Worm (Caenorhabditis elegans) whole organism, L4/young adult: Measurements from ENCODE around the gene F26D2.15.

Experiments
- W03F9.2 ChIP-seq: fragments of 150-350 bp; optimal IDR thresholded peaks from 2 replicates; lab custom pipeline; 2014; ENCODE audit warnings: missing biosample characterization, missing genetic modification characterization
- dao-5 ChIP-seq: sonication (generic microtip); optimal IDR thresholded peaks from 2 replicates; lab custom pipeline; 2016; ENCODE audit warnings: missing genotype, missing genetic modification characterization, moderate library complexity, missing compliant biosample characterization
- him-1 ChIP-seq: sonication (generic microtip); optimal IDR thresholded peaks from 2 replicates; lab custom pipeline; 2016; ENCODE audit warnings: missing genotype, missing genetic modification reagents, missing genetic modification characterization, missing compliant biosample characterization

- TF ChIP-seq dao-5 (tag; lab: Kevin White, UChicago), result no peak
- TF ChIP-seq him-1 (tag; lab: Kevin White, UChicago), result no peak
- no peak for TF ChIP-seq W03F9.2 (tag; lab: Kevin White, UChicago)
Measured at ce11 chrV:16410521-16410920, 27.1 kb upstream of the F26D2.15 start, which contains the start of gene srh-145.
